Fruit fly (Drosophila melanogaster) whole organism, wandering third instar larva: ENCODE measurements around the gene His3.3B.

Experiments
- Abd-B ChIP-seq: fragments of >200 bp; optimal IDR thresholded peaks from 2 replicates; lab custom pipeline; 2017; ENCODE audit warnings: missing biosample characterization, missing genetic modification characterization
- CrebA ChIP-seq: fragments of 200-800 bp; sonication (Bioruptor generic); optimal IDR thresholded peaks from 2 replicates; lab custom pipeline; 2016; ENCODE audit warnings: missing biosample characterization, mild to moderate bottlenecking, missing genetic modification characterization, borderline replicate concordance
- Dfd ChIP-seq: fragments of >200 bp; optimal IDR thresholded peaks from 2 replicates; lab custom pipeline; 2017; ENCODE audit warnings: missing biosample characterization, missing genetic modification characterization
- Hnf4 ChIP-seq: fragments of 200-800 bp; sonication (Bioruptor generic); optimal IDR thresholded peaks from 2 replicates; lab custom pipeline; 2016; ENCODE audit warnings: missing biosample characterization, mild to moderate bottlenecking, missing genetic modification characterization
- Mio ChIP-seq: sonication (Bioruptor generic); optimal IDR thresholded peaks from 2 replicates; lab custom pipeline; 2016; ENCODE audit warnings: missing biosample characterization, missing genetic modification characterization
- OdsH ChIP-seq: fragments of 200-800 bp; sonication (Bioruptor generic); optimal IDR thresholded peaks from 2 replicates; lab custom pipeline; 2016; ENCODE audit warnings: missing biosample characterization, mild to moderate bottlenecking, missing genetic modification characterization
- Sp1 ChIP-seq: fragments of 200-800 bp; sonication (Bioruptor generic); optimal IDR thresholded peaks from 3 replicates; lab custom pipeline; 2019; ENCODE audit warnings: missing biosample characterization, mild to moderate bottlenecking, missing genetic modification characterization, moderate library complexity
- jim ChIP-seq: fragments of 175-275, 200-325 bp; sonication (Bioruptor generic); optimal IDR thresholded peaks from 2 replicates; lab custom pipeline; 2016; ENCODE audit warnings: missing biosample characterization, mild to moderate bottlenecking, missing genetic modification characterization
- psq ChIP-seq: fragments of 200-800 bp; sonication (Bioruptor generic); optimal IDR thresholded peaks from 3 replicates; lab custom pipeline; 2017; ENCODE audit warnings: missing biosample characterization, mild to moderate bottlenecking, missing genetic modification characterization, moderate library complexity
- usp ChIP-seq: fragments of >200 bp; optimal IDR thresholded peaks from 2 replicates; lab custom pipeline; 2017; ENCODE audit warnings: missing biosample characterization, missing genetic modification characterization

dm6 chrX:9158366-9158765, 1.9 kb upstream of the His3.3B start, which contains the start of the genes Ost48 and Dlip1:
- TF ChIP-seq Sp1 (GFP tag; lab: Kevin White, UChicago) (no peak), psq (GFP tag; lab: Kevin White, UChicago) (no peak), OdsH (GFP tag; lab: Kevin White, UChicago) (no peak), CrebA (GFP tag; lab: Kevin White, UChicago) (no peak), usp (GFP tag; lab: Kevin White, UChicago) (no peak), Dfd (GFP tag; lab: Kevin White, UChicago) (no peak), Mio (GFP tag; lab: Kevin White, UChicago) (no peak), Abd-B (GFP tag; lab: Kevin White, UChicago) (no peak), Hnf4 (no peak), jim (GFP tag; lab: Kevin White, UChicago) (no peak)
